Worm (Caenorhabditis elegans) whole organism, L1 larva: Measurements from ENCODE around the gene F14D7.8.

Source experiments
- C04F5.9 ChIP-seq: sonication (generic microtip); optimal IDR thresholded peaks from 2 replicates; lab custom pipeline; 2016; ENCODE audit warnings: missing genetic modification characterization, missing compliant biosample characterization
- C16A3.4 ChIP-seq: fragments of 150-350 bp; optimal IDR thresholded peaks from 2 replicates; lab custom pipeline; 2014; ENCODE audit warnings: missing biosample characterization, missing genetic modification characterization
- C34B4.2 ChIP-seq: sonication (generic microtip); optimal IDR thresholded peaks from 2 replicates; lab custom pipeline; 2017; ENCODE audit warnings: mild to moderate bottlenecking, missing genetic modification characterization, missing compliant biosample characterization
- F16B12.6 ChIP-seq: fragments of 150-350 bp; optimal IDR thresholded peaks from 2 replicates; lab custom pipeline; 2014; ENCODE audit warnings: missing biosample characterization, missing genetic modification characterization
- Y116A8C.19 ChIP-seq: sonication (generic microtip); optimal IDR thresholded peaks from 2 replicates; lab custom pipeline; 2016; ENCODE audit warnings: missing compliant biosample characterization, missing genetic modification characterization, borderline replicate concordance
- aha-1 ChIP-seq: fragments of 150-350 bp; optimal IDR thresholded peaks from 2 replicates; lab custom pipeline; 2014; ENCODE audit warnings: missing biosample characterization, missing genetic modification characterization
- aly-2 ChIP-seq: fragments of 150-350 bp; optimal IDR thresholded peaks from 2 replicates; lab custom pipeline; 2014; ENCODE audit warnings: missing biosample characterization, missing genetic modification characterization
- ceh-8 ChIP-seq: fragments of 200-800 bp; sonication (Bioruptor generic); optimal IDR thresholded peaks from 2 replicates; lab custom pipeline; 2018; ENCODE audit warnings: mild to moderate bottlenecking, missing genetic modification characterization, moderate library complexity, missing compliant biosample characterization
- ceh-82 ChIP-seq, 3 experiments: fragments of 150-350 bp in 1 of 3; sonication (generic microtip) in 2 of 3; optimal IDR thresholded peaks; 2 replicates each; lab custom pipeline; 2014 to 2017; ENCODE audit warnings: missing biosample characterization in 3 of 3, missing genetic modification characterization in 3 of 3
- ceh-88 ChIP-seq: fragments of 200-800 bp; sonication (Bioruptor generic); IDR thresholded peaks from 2 replicates; pipeline ENCODE4 v1.3.6; 2022; ENCODE audit warnings: missing genetic modification characterization, missing compliant biosample characterization
- ces-1 ChIP-seq: fragments of 150-350 bp; optimal IDR thresholded peaks from 2 replicates; lab custom pipeline; 2014; ENCODE audit warnings: missing biosample characterization, missing genetic modification reagents, missing genetic modification characterization
- dpl-1 ChIP-seq, 3 experiments: fragments of 150-350 bp in 2 of 3; sonication (generic microtip) in 1 of 3; optimal IDR thresholded peaks; 2 replicates each; lab custom pipeline; 2014 to 2017; ENCODE audit warnings: missing biosample characterization in 3 of 3, missing genetic modification characterization in 3 of 3, missing genetic modification reagents in 3 of 3
- efl-1 ChIP-seq, 4 experiments: fragments of 150-350 bp; optimal IDR thresholded peaks in 3 of 4; peaks in 1 of 4; 1 replicate in 1 of 4; 2 replicates in 3 of 4; lab custom pipeline; 2014; ENCODE audit warnings: missing biosample characterization in 2 of 4, missing genetic modification characterization in 2 of 4, missing genetic modification reagents in 2 of 4
- egl-13 ChIP-seq: sonication (generic microtip); optimal IDR thresholded peaks from 2 replicates; lab custom pipeline; 2016; ENCODE audit warnings: missing genotype, missing genetic modification reagents, missing genetic modification characterization, missing compliant biosample characterization
- egl-27 ChIP-seq, 2 experiments: fragments of 150-350 bp in 1 of 2; sonication (generic microtip); optimal IDR thresholded peaks; 3 replicates each; lab custom pipeline; 2017 to 2018; ENCODE audit warnings: missing biosample characterization in 2 of 2, missing genetic modification characterization in 2 of 2, missing genetic modification reagents in 2 of 2
- elt-2 ChIP-seq: sonication (generic microtip); optimal IDR thresholded peaks from 2 replicates; lab custom pipeline; 2016; ENCODE audit warnings: missing genetic modification characterization, mild to moderate bottlenecking, inconsistent platforms, missing compliant biosample characterization, missing genetic modification reagents
- elt-3 ChIP-seq, 6 experiments: fragments of 150-350 bp in 1 of 6; sonication (generic microtip); optimal IDR thresholded peaks; 2 replicates each; lab custom pipeline; 2017 to 2018; ENCODE audit warnings: missing biosample characterization in 6 of 6, missing genetic modification characterization in 6 of 6, inconsistent platforms in 1 of 6
- ets-5 ChIP-seq: fragments of 200-800 bp; sonication (Bioruptor generic); IDR thresholded peaks from 2 replicates; pipeline ENCODE4 v1.3.6; 2022; ENCODE audit warnings: missing genetic modification characterization, missing compliant biosample characterization
- fkh-4 ChIP-seq: sonication (generic microtip); optimal IDR thresholded peaks from 2 replicates; lab custom pipeline; 2016; ENCODE audit warnings: missing compliant biosample characterization, missing genetic modification characterization, borderline replicate concordance
- grh-1 ChIP-seq: fragments of 200-800 bp; sonication (Bioruptor generic); IDR thresholded peaks from 2 replicates; pipeline ENCODE4 v1.3.6; 2022; ENCODE audit warnings: missing genetic modification reagents, missing genetic modification characterization, missing compliant biosample characterization
- hpl-2 ChIP-seq: fragments of 150-350 bp; optimal IDR thresholded peaks from 2 replicates; lab custom pipeline; 2014; ENCODE audit warnings: missing biosample characterization, missing genetic modification reagents, missing genetic modification characterization
- irx-1 ChIP-seq: sonication (generic microtip); optimal IDR thresholded peaks from 2 replicates; lab custom pipeline; 2016; ENCODE audit warnings: missing genetic modification characterization, missing compliant biosample characterization
- isw-1 ChIP-seq: fragments of 200-800 bp; sonication (Bioruptor generic); IDR thresholded peaks from 2 replicates; pipeline ENCODE4 v1.3.6; 2022; ENCODE audit warnings: missing genetic modification characterization, missing compliant biosample characterization
- jun-1 ChIP-seq: fragments of 150-350 bp; optimal IDR thresholded peaks from 2 replicates; lab custom pipeline; 2014; ENCODE audit warnings: missing biosample characterization, missing genetic modification reagents, missing genetic modification characterization
- lin-14 ChIP-seq: fragments of 200-800 bp; sonication (Bioruptor generic); optimal IDR thresholded peaks from 2 replicates; lab custom pipeline; 2018; ENCODE audit warnings: mild to moderate bottlenecking, missing genetic modification characterization, moderate library complexity, missing compliant biosample characterization
- lin-15B ChIP-seq: fragments of 150-350 bp; sonication (generic microtip); optimal IDR thresholded peaks from 3 replicates; lab custom pipeline; 2014; ENCODE audit warnings: missing biosample characterization, missing genetic modification characterization
- lin-35 ChIP-seq, 2 experiments: fragments of 150-350 bp; optimal IDR thresholded peaks; 2 replicates each; lab custom pipeline; 2014; ENCODE audit warnings: missing biosample characterization in 2 of 2, missing genetic modification characterization in 2 of 2, missing genetic modification reagents in 2 of 2
- lir-3 ChIP-seq: sonication (generic microtip); optimal IDR thresholded peaks from 2 replicates; lab custom pipeline; 2016; ENCODE audit warnings: mild to moderate bottlenecking, missing genetic modification characterization, moderate library complexity, missing compliant biosample characterization; ENCODE audit not compliant: poor library complexity
- lsy-2 ChIP-seq, 2 experiments: fragments of 150-350 bp; optimal IDR thresholded peaks; 2 replicates each; lab custom pipeline; 2014; ENCODE audit warnings: missing biosample characterization in 2 of 2, missing genetic modification characterization in 2 of 2
- mab-9 ChIP-seq: fragments of 200-800 bp; sonication (Bioruptor generic); IDR thresholded peaks from 2 replicates; pipeline ENCODE4 v1.3.6; 2022; ENCODE audit warnings: missing genetic modification reagents, missing genetic modification characterization, missing compliant biosample characterization
- mef-2 ChIP-seq: fragments of 150-350 bp; optimal IDR thresholded peaks from 2 replicates; lab custom pipeline; 2014; ENCODE audit warnings: missing biosample characterization, missing genetic modification characterization
- mep-1 ChIP-seq: fragments of 150-350 bp; optimal IDR thresholded peaks from 2 replicates; lab custom pipeline; 2014; ENCODE audit warnings: missing biosample characterization, missing genetic modification characterization
- nhr-20 ChIP-seq: sonication (generic microtip); optimal IDR thresholded peaks from 2 replicates; lab custom pipeline; 2016; ENCODE audit warnings: mild to moderate bottlenecking, missing genetic modification characterization, missing compliant biosample characterization
- nhr-28 ChIP-seq: fragments of 150-350 bp; optimal IDR thresholded peaks from 2 replicates; lab custom pipeline; 2014; ENCODE audit warnings: missing biosample characterization, missing genetic modification characterization
- nhr-47 ChIP-seq: sonication (generic microtip); optimal IDR thresholded peaks from 2 replicates; lab custom pipeline; 2016; ENCODE audit warnings: mild to moderate bottlenecking, missing genetic modification characterization, moderate library complexity, missing compliant biosample characterization
- nhr-71 ChIP-seq: sonication (generic microtip); optimal IDR thresholded peaks from 2 replicates; lab custom pipeline; 2016; ENCODE audit warnings: mild to moderate bottlenecking, missing genetic modification characterization, moderate library complexity, missing compliant biosample characterization
- nhr-77 ChIP-seq: fragments of 150-350 bp; optimal IDR thresholded peaks from 2 replicates; lab custom pipeline; 2014; ENCODE audit warnings: missing biosample characterization, missing genetic modification characterization
- nhr-90 ChIP-seq: sonication (generic microtip); optimal IDR thresholded peaks from 2 replicates; lab custom pipeline; 2016; ENCODE audit warnings: mild to moderate bottlenecking, missing genetic modification characterization, missing compliant biosample characterization; ENCODE audit not compliant: poor library complexity
- pag-3 ChIP-seq: sonication (generic microtip); optimal IDR thresholded peaks from 2 replicates; lab custom pipeline; 2017; ENCODE audit warnings: missing genetic modification characterization, mild to moderate bottlenecking, missing compliant biosample characterization, antibody characterized with exemption, borderline replicate concordance; ENCODE audit not compliant: insufficient read depth
- pax-3 ChIP-seq: fragments of 200-800 bp; sonication (Bioruptor generic); optimal IDR thresholded peaks from 2 replicates; lab custom pipeline; 2018; ENCODE audit warnings: mild to moderate bottlenecking, missing genetic modification characterization, moderate library complexity, missing compliant biosample characterization
- pqm-1 ChIP-seq: sonication (generic microtip); optimal IDR thresholded peaks from 3 replicates; lab custom pipeline; 2017; ENCODE audit warnings: missing biosample characterization, missing genetic modification characterization
- snpc-4 ChIP-seq: fragments of 150-350 bp; optimal IDR thresholded peaks from 2 replicates; lab custom pipeline; 2014; ENCODE audit warnings: missing biosample characterization, missing genetic modification characterization
- snu-23 ChIP-seq: sonication (generic microtip); optimal IDR thresholded peaks from 2 replicates; lab custom pipeline; 2016; ENCODE audit warnings: missing genetic modification characterization, missing compliant biosample characterization
- sup-37 ChIP-seq: fragments of 200-800 bp; sonication (Bioruptor generic); optimal IDR thresholded peaks from 2 replicates; lab custom pipeline; 2018; ENCODE audit warnings: mild to moderate bottlenecking, missing genetic modification characterization, missing compliant biosample characterization
- swsn-7 ChIP-seq: sonication (generic microtip); optimal IDR thresholded peaks from 2 replicates; lab custom pipeline; 2016; ENCODE audit warnings: missing genetic modification characterization, missing compliant biosample characterization
- unc-130 ChIP-seq: fragments of 150-350 bp; optimal IDR thresholded peaks from 2 replicates; lab custom pipeline; 2017; ENCODE audit warnings: missing biosample characterization, missing genetic modification characterization, inconsistent platforms
- vab-15 ChIP-seq: sonication (generic microtip); optimal IDR thresholded peaks from 2 replicates; lab custom pipeline; 2017; ENCODE audit warnings: missing genotype, mild to moderate bottlenecking, missing genetic modification characterization, missing compliant biosample characterization
- xbp-1 ChIP-seq: sonication (generic microtip); optimal IDR thresholded peaks from 2 replicates; lab custom pipeline; 2016; ENCODE audit warnings: missing genetic modification characterization, missing compliant biosample characterization
- zag-1 ChIP-seq: fragments of 150-350 bp; optimal IDR thresholded peaks from 2 replicates; lab custom pipeline; 2014; ENCODE audit warnings: missing biosample characterization, missing genetic modification characterization
- ztf-4 ChIP-seq: fragments of 150-350 bp; optimal IDR thresholded peaks from 2 replicates; lab custom pipeline; 2014; ENCODE audit warnings: missing biosample characterization, missing genetic modification characterization

The F14D7.8 gene

ce11 chrV:14355738-14356368 is 43.3 kb upstream of the F14D7.8 start, which contains the start of gene cyn-1 (continued):
- peak; percentile 27 for TF ChIP-seq vab-15 (tag; lab: Kevin White, UChicago)
- TF ChIP-seq zag-1 (tag; lab: Kevin White, UChicago), result no peak
- TF ChIP-seq mef-2 (tag; lab: Kevin White, UChicago), result no peak
- TF ChIP-seq C34B4.2 (tag; lab: Kevin White, UChicago), result no peak
- TF ChIP-seq ceh-88 (GFP tag; lab: Robert Waterston, UW), result peak; percentile 54
- no peak for TF ChIP-seq pqm-1 (tag; lab: Kevin White, UChicago)
- TF ChIP-seq nhr-90 (tag; lab: Kevin White, UChicago), result peak; percentile 88
- TF ChIP-seq snpc-4 (tag; lab: Kevin White, UChicago), result peak; percentile 83
- TF ChIP-seq C04F5.9, result peak; percentile 63
- TF ChIP-seq pax-3 (tag; lab: Kevin White, UChicago), result peak; percentile 85
- peak; percentile 91 for TF ChIP-seq snu-23 (GFP tag; lab: Kevin White, UChicago)
- TF ChIP-seq efl-1 (optimal IDR thresholded peaks at IDR 0.05; lab: Kevin White, UChicago), result peak; percentile 90 to 98
- peak; percentile 96 to 100 for TF ChIP-seq efl-1 (GFP tag; optimal IDR thresholded peaks at IDR 0.05 in 1 of 2; lab: Kevin White, UChicago)
- TF ChIP-seq jun-1, result peak; percentile 70
- TF ChIP-seq mep-1 (tag; lab: Kevin White, UChicago), result peak; percentile 96
- no peak for TF ChIP-seq pag-3
- TF ChIP-seq dpl-1 (GFP tag; optimal IDR thresholded peaks at IDR 0.05; lab: Kevin White, UChicago), result peak; percentile 97 to 98 (median 98)
- TF ChIP-seq lin-14, result peak; percentile 82
- peak in 2 of 6 experiments; percentile 81 to 83 for TF ChIP-seq elt-3 (tag; optimal IDR thresholded peaks at IDR 0.05; lab: Kevin White, UChicago)
- peak; percentile 77 for TF ChIP-seq isw-1 (GFP tag; lab: Robert Waterston, UW)
- peak; percentile 88 for TF ChIP-seq C16A3.4 (tag; lab: Kevin White, UChicago)
- TF ChIP-seq hpl-2 (GFP tag; lab: Kevin White, UChicago), result no peak
- TF ChIP-seq unc-130, result peak; percentile 83
- TF ChIP-seq sup-37 (GFP tag; lab: Kevin White, UChicago), result peak; percentile 9
- TF ChIP-seq egl-13 (tag; lab: Kevin White, UChicago), result peak; percentile 76
- TF ChIP-seq nhr-28 (tag; lab: Kevin White, UChicago), result no peak
- peak; percentile 91 for TF ChIP-seq aly-2
- TF ChIP-seq fkh-4 (tag; lab: Kevin White, UChicago), result peak; percentile 27
- peak; percentile 66 for TF ChIP-seq ztf-4 (tag; lab: Kevin White, UChicago)
- peak; percentile 89 for TF ChIP-seq nhr-20 (tag; lab: Kevin White, UChicago)
- peak; percentile 72 for TF ChIP-seq grh-1 (GFP tag; lab: Robert Waterston, UW)
- TF ChIP-seq ceh-8 (GFP tag; lab: Kevin White, UChicago), result peak; percentile 78
- TF ChIP-seq egl-27 (tag; optimal IDR thresholded peaks at IDR 0.05; lab: Kevin White, UChicago), result no peak
- peak; percentile 92 for TF ChIP-seq lsy-2 (tag; optimal IDR thresholded peaks at IDR 0.05; lab: Kevin White, UChicago)
- peak; percentile 58 for TF ChIP-seq F16B12.6 (tag; lab: Kevin White, UChicago)
- peak; percentile 91 for TF ChIP-seq swsn-7
- TF ChIP-seq nhr-77 (tag; lab: Kevin White, UChicago), result peak; percentile 71
- peak; percentile 46 for TF ChIP-seq lir-3 (tag; lab: Kevin White, UChicago)
- peak; percentile 80 for TF ChIP-seq lin-15B (tag; lab: Kevin White, UChicago)
- TF ChIP-seq Y116A8C.19 (tag; lab: Kevin White, UChicago), result no peak
- TF ChIP-seq elt-2 (tag; lab: Kevin White, UChicago), result peak; percentile 45
- TF ChIP-seq lin-35 (GFP tag; optimal IDR thresholded peaks at IDR 0.05; lab: Kevin White, UChicago), result peak; percentile 98
- peak; percentile 93 for TF ChIP-seq nhr-47 (tag; lab: Kevin White, UChicago)
- peak; percentile 65 for TF ChIP-seq mab-9 (GFP tag; lab: Robert Waterston, UW)
- TF ChIP-seq ets-5 (GFP tag; lab: Robert Waterston, UW), result no peak
- peak; percentile 78 for TF ChIP-seq irx-1 (tag; lab: Kevin White, UChicago)
- no peak for TF ChIP-seq ces-1 (GFP tag; lab: Kevin White, UChicago)
- peak; percentile 84 to 85 (median 85) for TF ChIP-seq ceh-82 (tag; optimal IDR thresholded peaks at IDR 0.05; lab: Kevin White, UChicago)
- TF ChIP-seq nhr-71, result peak; percentile 93
- TF ChIP-seq xbp-1 (tag; lab: Kevin White, UChicago), result peak; percentile 90
- peak; percentile 29 for TF ChIP-seq aha-1 (tag; lab: Kevin White, UChicago)
